Fruit fly (Drosophila melanogaster): Measurements from ENCODE around the gene Trf4-1.

Trf4-1 gene

DNA sequence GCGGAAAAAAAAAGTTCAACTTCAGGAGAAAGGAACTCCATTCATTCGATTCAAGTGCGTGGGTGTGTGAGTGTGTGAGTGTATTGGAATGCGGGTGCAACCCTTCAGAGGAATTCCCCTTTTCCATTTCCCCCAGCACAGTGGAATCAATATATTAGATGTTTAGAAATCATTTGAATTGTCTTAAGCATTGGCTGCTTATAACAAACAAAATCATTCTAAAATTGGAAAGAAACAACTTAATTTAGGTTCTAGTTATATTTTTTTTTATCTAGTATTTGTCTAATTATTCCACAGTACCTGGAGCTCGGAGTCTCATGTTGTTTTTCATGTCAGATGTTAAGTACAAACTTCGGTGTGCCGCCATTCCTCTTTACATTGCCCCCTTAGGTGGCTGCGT is 21.1 kb upstream of the Trf4-1 start (continued):
- TF ChIP-seq CG8119 (GFP tag; IDR thresholded peaks at IDR 0.05) (peak; percentile 53; the same call in 2 of the 3 replicates), CG32006 (GFP tag; optimal IDR thresholded peaks at IDR 0.05) (peak; percentile 24), CG3032 (tag; optimal IDR thresholded peaks at IDR 0.05) (peak; percentile 29), eg (GFP tag; IDR thresholded peaks at IDR 0.05) (peak; percentile 50; the same call in 1 of the 3 replicates)

DNA sequence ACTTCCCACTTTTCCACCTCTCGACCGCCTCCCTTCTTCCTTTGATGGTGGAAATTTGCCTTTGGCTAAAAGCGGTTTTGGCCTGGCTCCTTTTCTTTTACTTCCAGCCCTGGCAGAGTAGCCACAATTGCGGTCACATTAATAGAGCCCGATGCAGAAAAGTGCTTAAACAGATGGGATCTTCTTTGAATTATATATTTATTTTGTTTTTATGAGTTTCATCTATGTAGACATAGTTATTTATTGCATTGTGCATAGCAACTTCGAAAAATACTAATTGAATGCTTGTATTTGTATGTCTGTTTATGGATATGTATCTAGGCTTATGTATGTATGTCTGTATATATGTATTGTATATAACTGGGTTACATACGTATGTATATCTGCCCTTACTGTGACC is 18.1 kb upstream of the Trf4-1 start:
- TF ChIP-seq Eip75B (GFP tag; optimal IDR thresholded peaks at IDR 0.05) (peak; percentile 35), CG10631 (GFP tag; optimal IDR thresholded peaks at IDR 0.05) (peak; percentile 48), fkh (GFP tag; optimal IDR thresholded peaks at IDR 0.05) (no peak), Hr4 (GFP tag; optimal IDR thresholded peaks at IDR 0.05) (peak; percentile 19), CG32006 (GFP tag; optimal IDR thresholded peaks at IDR 0.05) (peak; percentile 48), Blimp-1 (GFP tag; optimal IDR thresholded peaks at IDR 0.05) (no peak), salr (GFP tag; optimal IDR thresholded peaks at IDR 0.05) (no peak), fd85E (GFP tag; optimal IDR thresholded peaks at IDR 0.05) (no peak), topi (GFP tag; optimal IDR thresholded peaks at IDR 0.05) (peak; percentile 45), CG7368 (GFP tag; optimal IDR thresholded peaks at IDR 0.05) (no peak), CG9139 (GFP tag; optimal IDR thresholded peaks at IDR 0.05) (peak; percentile 2), spab (GFP tag; optimal IDR thresholded peaks at IDR 0.05) (peak; percentile 30), CG6854 (GFP tag; optimal IDR thresholded peaks at IDR 0.05) (no peak), CG6163 (GFP tag; IDR thresholded peaks at IDR 0.05) (peak; percentile 65; the same call in 2 of the 3 replicates), Eip78C (GFP tag) (peak; percentile 67), CG34406 (GFP tag; optimal IDR thresholded peaks at IDR 0.05) (peak; percentile 27), CG6792 (GFP tag; optimal IDR thresholded peaks at IDR 0.05) (peak; percentile 29), Hr39 (GFP tag; optimal IDR thresholded peaks at IDR 0.05) (no peak), CG11902 (GFP tag; optimal IDR thresholded peaks at IDR 0.05) (no peak), CG11294 (GFP tag; IDR thresholded peaks at IDR 0.05) (no peak), net (GFP tag; optimal IDR thresholded peaks at IDR 0.05) (peak; percentile 24), acj6 (GFP tag; optimal IDR thresholded peaks at IDR 0.05) (peak; percentile 50), OdsH (GFP tag; optimal IDR thresholded peaks at IDR 0.05) (peak; percentile 8), Sox102F (GFP tag; optimal IDR thresholded peaks at IDR 0.05) (peak; percentile 9), CG16779 (tag; optimal IDR thresholded peaks at IDR 0.05) (no peak), Ets96B (tag; optimal IDR thresholded peaks at IDR 0.05) (peak; percentile 71), Eip93F (GFP tag; optimal IDR thresholded peaks at IDR 0.05) (no peak), Lpt (GFP tag; optimal IDR thresholded peaks at IDR 0.05) (no peak), lz (GFP tag; optimal IDR thresholded peaks at IDR 0.05) (peak; percentile 29), Smox (GFP tag; optimal IDR thresholded peaks at IDR 0.05) (peak; percentile 36), CG15336 (GFP tag; IDR thresholded peaks at IDR 0.05) (peak; percentile 58), ss (GFP tag; optimal IDR thresholded peaks at IDR 0.05) (peak; percentile 1 to 62), CG10669 (GFP tag; optimal IDR thresholded peaks at IDR 0.05) (peak; percentile 54), CG6808 (GFP tag; optimal IDR thresholded peaks at IDR 0.05) (peak; percentile 48), dsx (GFP tag; optimal IDR thresholded peaks at IDR 0.05; ENCODE audit: poor library complexity, severe bottlenecking) (peak; percentile 48), cyc (GFP tag; optimal IDR thresholded peaks at IDR 0.05) (peak; percentile 24), CG6276 (GFP tag; optimal IDR thresholded peaks at IDR 0.05) (peak; percentile 47), CG8632 (GFP tag; optimal IDR thresholded peaks at IDR 0.05) (peak; percentile 15), eg (GFP tag; IDR thresholded peaks at IDR 0.05) (peak; percentile 65; the same call in 1 of the 3 replicates), CG31627 (GFP tag; optimal IDR thresholded peaks at IDR 0.05) (peak; percentile 8), Sox14 (GFP tag; optimal IDR thresholded peaks at IDR 0.05) (peak; percentile 17), dac (GFP tag; optimal IDR thresholded peaks at IDR 0.05) (no peak), Hr38 (GFP tag; optimal IDR thresholded peaks at IDR 0.05) (no peak), esn (GFP tag; optimal IDR thresholded peaks at IDR 0.05) (peak; percentile 34), pdm3 (GFP tag; optimal IDR thresholded peaks at IDR 0.05) (peak; percentile 43), vri (GFP tag; optimal IDR thresholded peaks at IDR 0.05) (no peak), CG1621 (tag; optimal IDR thresholded peaks at IDR 0.05) (peak; percentile 30), Sox15 (GFP tag; optimal IDR thresholded peaks at IDR 0.05) (no peak)
